Worm (Caenorhabditis elegans) whole organism, midembryonic: ENCODE data around the gene C36B7.2.

Experiments used
- T22C8.4 ChIP-seq: fragments of 200-800 bp; sonication (Bioruptor generic); IDR thresholded peaks from 2 replicates; pipeline ENCODE4 v1.3.6; 2022; ENCODE audit warnings: missing genetic modification characterization, missing compliant biosample characterization
- cog-1 ChIP-seq: sonication (generic microtip); optimal IDR thresholded peaks from 2 replicates; lab custom pipeline; 2016; ENCODE audit warnings: missing genetic modification characterization, missing compliant biosample characterization
- flt-1 ChIP-seq: fragments of 200-800 bp; sonication (Bioruptor generic); IDR thresholded peaks from 2 replicates; pipeline ENCODE4 v1.3.6; 2022; ENCODE audit warnings: missing genetic modification characterization, missing compliant biosample characterization
- klf-2 ChIP-seq: fragments of 200-800 bp; sonication (Bioruptor generic); conservative IDR thresholded peaks from 2 replicates; pipeline ENCODE4 v1.3.6; 2022; ENCODE audit warnings: missing genetic modification reagents, missing genetic modification characterization, missing compliant biosample characterization
- med-1 ChIP-seq: sonication (generic microtip); optimal IDR thresholded peaks from 2 replicates; lab custom pipeline; 2017; ENCODE audit warnings: missing genetic modification characterization, mild to moderate bottlenecking, missing compliant biosample characterization, antibody characterized with exemption, missing genetic modification reagents; ENCODE audit not compliant: insufficient read depth
- ref-1 ChIP-seq: fragments of 200-800 bp; sonication (Bioruptor generic); conservative IDR thresholded peaks from 2 replicates; pipeline ENCODE4 v1.3.6; 2022; ENCODE audit warnings: missing genetic modification reagents, missing genetic modification characterization, missing compliant biosample characterization
- tab-1 ChIP-seq: fragments of 200-800 bp; sonication (Bioruptor generic); IDR thresholded peaks from 2 replicates; pipeline ENCODE4 v1.3.6; 2022; ENCODE audit warnings: missing genetic modification characterization, missing compliant biosample characterization
- ztf-23 ChIP-seq: fragments of 200-800 bp; sonication (Bioruptor generic); IDR thresholded peaks from 2 replicates; pipeline ENCODE4 v1.3.6; 2022; ENCODE audit warnings: missing genetic modification reagents, missing genetic modification characterization, missing compliant biosample characterization
- ztf-29 ChIP-seq: fragments of 200-800 bp; sonication (Bioruptor generic); IDR thresholded peaks from 2 replicates; pipeline ENCODE4 v1.3.6; 2022; ENCODE audit warnings: missing genetic modification reagents, missing genetic modification characterization, missing compliant biosample characterization

Gene C36B7.2

ce11 chrX:7085067-7085466 is 21.1 kb upstream of the C36B7.2 start, which contains the start of gene Y1B5A.1:
Y1B5A.1 (plus strand) TSS chrX:7085367.
- no peak for TF ChIP-seq ztf-23

- TF ChIP-seq klf-2 (no peak), ztf-23 (no peak), T22C8.4 (GFP tag; lab: Robert Waterston, UW) (no peak), ref-1 (GFP tag; lab: Robert Waterston, UW) (no peak), tab-1 (GFP tag; lab: Robert Waterston, UW) (no peak), flt-1 (GFP tag; lab: Robert Waterston, UW) (no peak), med-1 (no peak), cog-1 (tag; lab: Kevin White, UChicago) (no peak), ztf-29 (no peak)
These were observed 20.3 kb upstream of the C36B7.2 start, which contains the start of gene C36B7.4 for ce11 chrX:7085912-7086311. C36B7.4 (minus strand) TSS chrX:7086012.

ce11 chrX:7096349-7096748 is 9.9 kb upstream of the C36B7.2 start, which contains the start of gene C36B7.5:
C36B7.5 (minus strand) TSS chrX:7096449.
- TF ChIP-seq ztf-29 (no peak), cog-1 (tag; lab: Kevin White, UChicago) (no peak), klf-2 (no peak), T22C8.4 (GFP tag; lab: Robert Waterston, UW) (no peak), tab-1 (GFP tag; lab: Robert Waterston, UW) (no peak), med-1 (no peak), ref-1 (GFP tag; lab: Robert Waterston, UW) (no peak), flt-1 (GFP tag; lab: Robert Waterston, UW) (no peak), ztf-23 (no peak)

- TF ChIP-seq med-1 (no peak), cog-1 (tag; lab: Kevin White, UChicago) (no peak), klf-2 (no peak), ztf-23 (no peak), ref-1 (GFP tag; lab: Robert Waterston, UW) (no peak), tab-1 (GFP tag; lab: Robert Waterston, UW) (no peak), flt-1 (GFP tag; lab: Robert Waterston, UW) (no peak), ztf-29 (no peak), T22C8.4 (GFP tag; lab: Robert Waterston, UW) (no peak)
These were observed 7.2 kb upstream of the C36B7.2 start for ce11 chrX:7099049-7099448.

ce11 chrX:7100290-7100689 is 5.9 kb upstream of the C36B7.2 start, which contains the start of gene C36B7.6:
C36B7.6 (minus strand) TSS chrX:7100338.
- TF ChIP-seq cog-1 (tag; lab: Kevin White, UChicago) (no peak), klf-2 (no peak), T22C8.4 (GFP tag; lab: Robert Waterston, UW) (no peak), tab-1 (GFP tag; lab: Robert Waterston, UW) (no peak), flt-1 (GFP tag; lab: Robert Waterston, UW) (no peak), ztf-29 (no peak), ref-1 (GFP tag; lab: Robert Waterston, UW) (no peak), ztf-23 (no peak), med-1 (no peak)

- TF ChIP-seq ztf-23 = no peak
- TF ChIP-seq flt-1 (GFP tag; lab: Robert Waterston, UW) = no peak
- no peak for TF ChIP-seq tab-1 (GFP tag; lab: Robert Waterston, UW)
- TF ChIP-seq cog-1 (tag; lab: Kevin White, UChicago) = no peak
- TF ChIP-seq ztf-29 = no peak
- no peak for TF ChIP-seq ref-1 (GFP tag; lab: Robert Waterston, UW)
- no peak for TF ChIP-seq klf-2
- no peak for TF ChIP-seq T22C8.4 (GFP tag; lab: Robert Waterston, UW)
- TF ChIP-seq med-1 = no peak
These were observed 4.7 kb upstream of the C36B7.2 start, which contains the start of gene C36B7.3 for ce11 chrX:7101477-7101876. C36B7.3 (plus strand) TSS chrX:7101777.

- no peak for TF ChIP-seq flt-1 (GFP tag; lab: Robert Waterston, UW)
- no peak for TF ChIP-seq klf-2
- TF ChIP-seq ztf-29 = no peak
- no peak for TF ChIP-seq ztf-23
- TF ChIP-seq T22C8.4 (GFP tag; lab: Robert Waterston, UW) = no peak
- TF ChIP-seq ref-1 (GFP tag; lab: Robert Waterston, UW) = no peak
- TF ChIP-seq tab-1 (GFP tag; lab: Robert Waterston, UW) = no peak
- TF ChIP-seq cog-1 (tag; lab: Kevin White, UChicago) = no peak
- no peak for TF ChIP-seq med-1
These were observed 6.4 kb downstream of the C36B7.2 start, which contains the start of gene C36B7.1 for ce11 chrX:7112589-7112988. C36B7.1 (plus strand) TSS chrX:7112889.

- no peak for TF ChIP-seq flt-1 (GFP tag; lab: Robert Waterston, UW)
- TF ChIP-seq ref-1 (GFP tag; lab: Robert Waterston, UW) = no peak
- TF ChIP-seq med-1 = no peak
- TF ChIP-seq klf-2 = no peak
- TF ChIP-seq T22C8.4 (GFP tag; lab: Robert Waterston, UW) = no peak
- TF ChIP-seq ztf-29 = no peak
- TF ChIP-seq tab-1 (GFP tag; lab: Robert Waterston, UW) = no peak
- no peak for TF ChIP-seq ztf-23
- TF ChIP-seq cog-1 (tag; lab: Kevin White, UChicago) = no peak
These were observed 10.7 kb downstream of the C36B7.2 start, which contains the start of gene hen-1 for ce11 chrX:7116896-7117295. hen-1 (minus strand) TSS chrX:7116996.

- TF ChIP-seq flt-1 (GFP tag; lab: Robert Waterston, UW) = no peak
- TF ChIP-seq ref-1 (GFP tag; lab: Robert Waterston, UW) = no peak
- TF ChIP-seq med-1 = no peak
- no peak for TF ChIP-seq ztf-29
- no peak for TF ChIP-seq klf-2
These were observed 16.5 kb downstream of the C36B7.2 start for ce11 chrX:7122655-7123054.

- no peak for TF ChIP-seq cog-1 (tag; lab: Kevin White, UChicago)
- no peak for TF ChIP-seq flt-1 (GFP tag; lab: Robert Waterston, UW)
- TF ChIP-seq ztf-23 = no peak
- no peak for TF ChIP-seq tab-1 (GFP tag; lab: Robert Waterston, UW)
- TF ChIP-seq ref-1 (GFP tag; lab: Robert Waterston, UW) = no peak
These were observed 17.8 kb downstream of the C36B7.2 start for ce11 chrX:7124044-7124443.

- TF ChIP-seq T22C8.4 (GFP tag; lab: Robert Waterston, UW) = no peak
- no peak for TF ChIP-seq cog-1 (tag; lab: Kevin White, UChicago)
- TF ChIP-seq ztf-29 = no peak
- no peak for TF ChIP-seq med-1
- TF ChIP-seq ref-1 (GFP tag; lab: Robert Waterston, UW) = no peak
- TF ChIP-seq flt-1 (GFP tag; lab: Robert Waterston, UW) = no peak
- no peak for TF ChIP-seq tab-1 (GFP tag; lab: Robert Waterston, UW)
These were observed 19.0 kb downstream of the C36B7.2 start for ce11 chrX:7125178-7125577.
